Worm (Caenorhabditis elegans) whole organism, young adult: Measurements from ENCODE around the gene wdfy-2.

ENCODE experiments used
- C17E4.6 ChIP-seq: fragments of 200-800 bp; sonication (Bioruptor generic); IDR thresholded peaks from 2 replicates; pipeline ENCODE4 v1.3.6; 2022; ENCODE audit warnings: missing genetic modification reagents, missing genetic modification characterization, missing compliant biosample characterization
- D2030.7 ChIP-seq: fragments of 200-800 bp; sonication (Bioruptor generic); IDR thresholded peaks from 2 replicates; pipeline ENCODE4 v1.3.6; 2022; ENCODE audit warnings: missing genetic modification reagents, missing genetic modification characterization, missing compliant biosample characterization
- F33H1.4 ChIP-seq: fragments of 200-800 bp; sonication (Bioruptor generic); IDR thresholded peaks from 2 replicates; pipeline ENCODE4 v1.3.6; 2022; ENCODE audit warnings: missing genetic modification reagents, missing genetic modification characterization, missing compliant biosample characterization
- F49E8.2 ChIP-seq: sonication (generic microtip); optimal IDR thresholded peaks from 3 replicates; lab custom pipeline; 2017; ENCODE audit warnings: missing genetic modification characterization, mild to moderate bottlenecking, missing compliant biosample characterization, antibody characterized with exemption, moderate library complexity; ENCODE audit not compliant: insufficient read depth
- Y53F4B.3 ChIP-seq: fragments of 200-800 bp; sonication (Bioruptor generic); IDR thresholded peaks from 2 replicates; pipeline ENCODE4 v1.3.6; 2022; ENCODE audit warnings: missing genetic modification reagents, missing genetic modification characterization, missing compliant biosample characterization
- Y53G8AR.9 ChIP-seq: fragments of 200-800 bp; sonication (Bioruptor generic); conservative IDR thresholded peaks from 2 replicates; pipeline ENCODE4 v1.3.6; 2022; ENCODE audit warnings: missing genetic modification reagents, missing genetic modification characterization, missing compliant biosample characterization
- Y56A3A.18 ChIP-seq: fragments of 200-800 bp; sonication (Bioruptor generic); IDR thresholded peaks from 2 replicates; pipeline ENCODE4 v1.3.6; 2022; ENCODE audit warnings: missing genetic modification reagents, missing genetic modification characterization, missing compliant biosample characterization
- ZK185.1 ChIP-seq: sonication (generic microtip); optimal IDR thresholded peaks from 2 replicates; lab custom pipeline; 2016; ENCODE audit warnings: mild to moderate bottlenecking, missing genetic modification characterization, missing compliant biosample characterization; ENCODE audit not compliant: poor library complexity, severe bottlenecking
- ama-1 ChIP-seq, 3 experiments: fragments of 150-350 bp in 1 of 3; sonication (generic microtip) in 2 of 3; optimal IDR thresholded peaks; 2 replicates each; lab custom pipeline; 2014 to 2018; ENCODE audit warnings: missing biosample characterization in 2 of 3, missing genetic modification characterization in 2 of 3, missing genetic modification reagents in 2 of 3
- bed-1 ChIP-seq: fragments of 200-800 bp; sonication (Bioruptor generic); IDR thresholded peaks from 2 replicates; pipeline ENCODE4 v1.3.6; 2022; ENCODE audit warnings: missing genetic modification reagents, missing genetic modification characterization, missing compliant biosample characterization
- ccch-3 ChIP-seq: fragments of 200-800 bp; sonication (Bioruptor generic); optimal IDR thresholded peaks from 2 replicates; lab custom pipeline; 2018; ENCODE audit warnings: mild to moderate bottlenecking, missing genetic modification characterization, missing compliant biosample characterization
- cebp-1 ChIP-seq, 2 experiments: fragments of 200-800 bp in 1 of 2; sonication (Bioruptor generic) in 1 of 2; sonication (generic microtip) in 1 of 2; IDR thresholded peaks in 1 of 2; optimal IDR thresholded peaks in 1 of 2; 2 replicates each; pipeline versions ENCODE4 v1.3.6 to Lab custom; 2017 to 2022; ENCODE audit warnings: missing compliant biosample characterization in 2 of 2, missing genetic modification characterization in 2 of 2, mild to moderate bottlenecking in 1 of 2, missing genetic modification reagents in 1 of 2, moderate library complexity in 1 of 2
- ceh-58 ChIP-seq: fragments of 200-800 bp; sonication (Bioruptor generic); IDR thresholded peaks from 2 replicates; pipeline ENCODE4 v1.3.6; 2022; ENCODE audit warnings: missing genetic modification characterization, missing compliant biosample characterization
- efl-1 ChIP-seq: fragments of 150-350 bp; optimal IDR thresholded peaks from 2 replicates; lab custom pipeline; 2014; ENCODE audit warnings: missing biosample characterization, missing genetic modification reagents, missing genetic modification characterization
- ekl-4 ChIP-seq: fragments of 200-800 bp; sonication (Bioruptor generic); IDR thresholded peaks from 2 replicates; pipeline ENCODE4 v1.3.6; 2022; ENCODE audit warnings: missing genetic modification reagents, missing genetic modification characterization, missing compliant biosample characterization
- him-1 ChIP-seq: sonication (generic microtip); optimal IDR thresholded peaks from 2 replicates; lab custom pipeline; 2016; ENCODE audit warnings: missing genotype, missing genetic modification reagents, missing genetic modification characterization, missing compliant biosample characterization
- hmg-1.2 ChIP-seq: fragments of 200-800 bp; sonication (Bioruptor generic); IDR thresholded peaks from 2 replicates; pipeline ENCODE4 v1.3.6; 2022; ENCODE audit warnings: missing genetic modification reagents, missing genetic modification characterization, missing compliant biosample characterization
- hrde-1 ChIP-seq: sonication (generic microtip); optimal IDR thresholded peaks from 2 replicates; lab custom pipeline; 2016; ENCODE audit warnings: missing genetic modification characterization, mild to moderate bottlenecking, missing compliant biosample characterization, moderate library complexity, missing genotype, missing genetic modification reagents, borderline replicate concordance
- lin-26 ChIP-seq: fragments of 200-800 bp; sonication (Bioruptor generic); IDR thresholded peaks from 2 replicates; pipeline ENCODE4 v1.3.6; 2022; ENCODE audit warnings: missing genetic modification reagents, missing genetic modification characterization, missing compliant biosample characterization
- lin-35 ChIP-seq, 3 experiments: fragments of 150-350 bp in 2 of 3; sonication (generic microtip) in 1 of 3; optimal IDR thresholded peaks; 2 replicates each; lab custom pipeline; 2014 to 2018; ENCODE audit warnings: missing biosample characterization in 3 of 3, missing genetic modification characterization in 3 of 3, missing genetic modification reagents in 3 of 3
- lin-40 ChIP-seq: sonication (generic microtip); optimal IDR thresholded peaks from 2 replicates; lab custom pipeline; 2016; ENCODE audit warnings: missing genetic modification characterization, mild to moderate bottlenecking, missing compliant biosample characterization, missing genotype, missing genetic modification reagents
- lin-54 ChIP-seq: fragments of 200-800 bp; sonication (Bioruptor generic); optimal IDR thresholded peaks from 2 replicates; lab custom pipeline; 2018; ENCODE audit warnings: mild to moderate bottlenecking, missing genetic modification characterization, missing compliant biosample characterization
- lir-1 ChIP-seq: fragments of 200-800 bp; sonication (Bioruptor generic); conservative IDR thresholded peaks from 2 replicates; pipeline ENCODE4 v1.3.6; 2022; ENCODE audit warnings: missing genetic modification reagents, missing genetic modification characterization, missing compliant biosample characterization
- lsl-1 ChIP-seq: fragments of 200-800 bp; sonication (Bioruptor generic); optimal IDR thresholded peaks from 2 replicates; lab custom pipeline; 2018; ENCODE audit warnings: mild to moderate bottlenecking, missing genetic modification characterization, moderate library complexity, missing compliant biosample characterization
- madf-3 ChIP-seq: fragments of 200-800 bp; sonication (Bioruptor generic); IDR thresholded peaks from 2 replicates; pipeline ENCODE4 v1.3.6; 2022; ENCODE audit warnings: missing genetic modification reagents, missing genetic modification characterization, missing compliant biosample characterization
- madf-6 ChIP-seq: fragments of 200-800 bp; sonication (Bioruptor generic); IDR thresholded peaks from 2 replicates; pipeline ENCODE4 v1.3.6; 2022; ENCODE audit warnings: missing genetic modification reagents, missing genetic modification characterization, missing compliant biosample characterization
- madf-8 ChIP-seq: fragments of 200-800 bp; sonication (Bioruptor generic); conservative IDR thresholded peaks from 2 replicates; pipeline ENCODE4 v1.3.6; 2022; ENCODE audit warnings: missing genetic modification reagents, missing genetic modification characterization, missing compliant biosample characterization
- mcd-1 ChIP-seq: fragments of 200-800 bp; sonication (Bioruptor generic); IDR thresholded peaks from 2 replicates; pipeline ENCODE4 v1.3.6; 2022; ENCODE audit warnings: missing genetic modification reagents, missing genetic modification characterization, missing compliant biosample characterization
- mel-28 ChIP-seq: sonication (generic microtip); optimal IDR thresholded peaks from 2 replicates; lab custom pipeline; 2016; ENCODE audit warnings: borderline replicate concordance, mild to moderate bottlenecking, missing genetic modification characterization, missing compliant biosample characterization
- mes-4 ChIP-seq: sonication (generic microtip); optimal IDR thresholded peaks from 2 replicates; lab custom pipeline; 2016; ENCODE audit warnings: missing genotype, missing genetic modification characterization, missing compliant biosample characterization
- mxl-1 ChIP-seq: sonication (generic microtip); optimal IDR thresholded peaks from 2 replicates; lab custom pipeline; 2016; ENCODE audit warnings: missing genetic modification characterization, missing compliant biosample characterization
- nfyb-1 ChIP-seq: fragments of 200-800 bp; sonication (Bioruptor generic); IDR thresholded peaks from 2 replicates; pipeline ENCODE4 v1.3.6; 2022; ENCODE audit warnings: missing genetic modification reagents, missing genetic modification characterization, missing compliant biosample characterization
- nhr-90 ChIP-seq: sonication (generic microtip); optimal IDR thresholded peaks from 2 replicates; lab custom pipeline; 2016; ENCODE audit warnings: missing genotype, mild to moderate bottlenecking, missing genetic modification characterization, missing compliant biosample characterization
- sea-2 ChIP-seq: fragments of 200-800 bp; sonication (Bioruptor generic); IDR thresholded peaks from 2 replicates; pipeline ENCODE4 v1.3.6; 2022; ENCODE audit warnings: missing genetic modification characterization, missing compliant biosample characterization
- snpc-1.1 ChIP-seq: sonication (generic microtip); optimal IDR thresholded peaks from 2 replicates; lab custom pipeline; 2017; ENCODE audit warnings: missing genetic modification characterization, mild to moderate bottlenecking, missing compliant biosample characterization, antibody characterized with exemption, moderate library complexity, missing genotype, missing genetic modification reagents; ENCODE audit not compliant: insufficient read depth
- snpc-1.3 ChIP-seq: sonication (generic microtip); optimal IDR thresholded peaks from 2 replicates; lab custom pipeline; 2017; ENCODE audit warnings: missing genetic modification characterization, mild to moderate bottlenecking, missing compliant biosample characterization, antibody characterized with exemption, moderate library complexity, missing genotype, missing genetic modification reagents; ENCODE audit not compliant: insufficient read depth
- tbp1 ChIP-seq: fragments of 200-800 bp; sonication (Bioruptor generic); optimal IDR thresholded peaks from 2 replicates; lab custom pipeline; 2018; ENCODE audit warnings: mild to moderate bottlenecking, missing genetic modification characterization, missing compliant biosample characterization
- tlf-1 ChIP-seq: fragments of 200-800 bp; sonication (Bioruptor generic); optimal IDR thresholded peaks from 2 replicates; lab custom pipeline; 2018; ENCODE audit warnings: mild to moderate bottlenecking, missing genetic modification characterization, missing compliant biosample characterization
- xnd-1 ChIP-seq: sonication (generic microtip); optimal IDR thresholded peaks from 2 replicates; lab custom pipeline; 2016; ENCODE audit warnings: missing genotype, missing genetic modification reagents, missing genetic modification characterization, missing compliant biosample characterization
- zfh-2 ChIP-seq: fragments of 200-800 bp; sonication (Bioruptor generic); conservative IDR thresholded peaks from 2 replicates; pipeline ENCODE4 v1.3.6; 2022; ENCODE audit warnings: missing genetic modification reagents, missing genetic modification characterization, missing compliant biosample characterization
- ztf-25 ChIP-seq: fragments of 200-800 bp; sonication (Bioruptor generic); IDR thresholded peaks from 2 replicates; pipeline ENCODE4 v1.3.6; 2022; ENCODE audit warnings: missing genetic modification reagents, missing genetic modification characterization, missing compliant biosample characterization

wdfy-2 gene

DNA sequence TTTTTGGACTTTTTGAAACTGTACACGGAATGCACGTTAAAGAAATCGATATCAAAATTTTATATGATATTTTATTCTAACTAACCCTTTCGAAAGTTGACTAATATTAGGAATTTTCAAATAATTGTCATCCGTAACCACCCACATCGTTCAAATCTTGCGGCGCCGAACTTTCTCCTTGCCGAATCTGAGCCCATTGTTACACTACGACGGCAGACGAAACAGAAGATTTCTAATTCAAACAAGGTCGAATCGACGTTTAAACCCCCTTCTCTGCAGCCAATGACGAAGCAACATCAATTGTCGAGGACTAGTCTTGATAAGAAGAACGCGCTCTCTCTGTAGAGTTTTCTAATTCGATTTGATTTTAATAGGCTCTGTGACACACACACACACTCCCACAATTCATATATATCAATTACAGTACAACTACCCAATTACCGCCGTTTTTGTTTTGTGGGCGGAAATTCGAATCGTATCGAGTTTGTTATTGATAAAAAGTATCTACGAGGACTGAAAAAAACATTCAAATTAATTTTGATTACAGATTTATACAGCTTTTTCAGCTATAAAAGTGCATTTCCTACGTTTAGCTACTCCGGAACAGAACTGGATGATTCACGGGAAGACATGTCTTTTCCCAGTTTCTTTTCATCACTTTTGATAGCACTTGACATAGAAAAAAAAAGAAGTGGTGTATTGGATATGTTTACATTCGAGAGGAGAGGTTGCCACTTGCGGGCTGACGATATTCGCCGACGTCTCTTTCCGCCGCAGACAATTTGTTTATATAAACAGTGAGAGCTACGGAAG is 35.1 kb upstream of the wdfy-2 start (continued):
- 0 out of 2 replicates have a peak, but pooled peaks have one; percentile 43 for TF ChIP-seq zfh-2
- TF ChIP-seq Y56A3A.18 (GFP tag; lab: Robert Waterston, UW) = peak; percentile 38; the same call in 1 of the 2 replicates

DNA sequence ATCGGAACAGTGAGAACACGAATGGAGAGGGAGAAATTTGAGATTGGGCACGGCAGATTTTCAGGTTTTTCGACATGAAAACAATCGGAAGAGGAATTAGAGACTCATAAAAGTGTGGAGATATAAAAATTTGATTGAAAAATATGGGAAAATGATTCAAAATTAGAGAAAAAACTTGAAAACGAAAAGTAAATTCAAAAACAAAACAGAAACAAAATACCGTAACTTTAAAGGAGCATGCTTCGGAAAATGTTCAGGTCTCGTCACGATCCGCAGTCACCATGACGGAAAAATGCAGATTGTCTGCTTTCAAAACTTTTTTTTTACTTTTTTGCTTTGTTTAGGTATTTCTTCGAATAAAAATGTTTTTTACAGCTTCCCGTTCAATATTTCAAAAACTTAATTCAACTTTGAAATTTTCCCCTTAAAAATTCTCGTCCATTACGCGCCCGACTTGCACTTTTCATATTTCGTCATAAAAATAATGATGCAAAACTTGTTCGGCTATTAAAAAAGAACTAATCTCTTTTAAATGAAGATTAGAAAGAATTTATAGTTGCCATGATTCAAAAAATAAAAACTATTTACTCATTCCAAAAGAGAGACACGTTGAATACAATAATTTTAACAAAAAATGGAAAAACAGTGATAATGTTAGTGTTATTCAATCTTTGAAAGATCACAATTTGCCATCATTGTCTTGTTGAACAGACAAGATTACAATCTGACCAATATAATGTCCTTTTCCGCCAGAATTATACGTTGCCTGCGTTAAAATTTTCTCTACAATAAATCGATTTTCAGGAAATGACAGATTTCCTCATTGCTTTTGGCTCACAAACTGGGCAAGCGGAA is 34.3 kb upstream of the wdfy-2 start, which contains the start of gene mtrr-1:
Gene mtrr-1 (plus strand): TSS at position 805 of the 855 bp plus-strand sequence.
- no peak for TF ChIP-seq nhr-90
- TF ChIP-seq xnd-1 (tag; lab: Kevin White, UChicago) = peak; percentile 62
- TF ChIP-seq ama-1 (optimal IDR thresholded peaks at IDR 0.05; lab: Kevin White, UChicago) = peak; percentile 90
- TF ChIP-seq ama-1 (GFP tag; optimal IDR thresholded peaks at IDR 0.05; lab: Kevin White, UChicago) = peak in 1 of 2 experiments; percentile 21
- TF ChIP-seq F49E8.2 = peak; percentile 46
- TF ChIP-seq Y53F4B.3 = no peak
- TF ChIP-seq lsl-1 (GFP tag; lab: Kevin White, UChicago) = peak; percentile 85
- TF ChIP-seq hmg-1.2 (GFP tag; lab: Robert Waterston, UW) = no peak
- 0 out of 2 replicates have a peak, but pooled peaks have one; percentile 18 for TF ChIP-seq ekl-4 (GFP tag; lab: Robert Waterston, UW)
- peak; percentile 37 for TF ChIP-seq efl-1 (GFP tag; lab: Kevin White, UChicago)
- TF ChIP-seq tbp1 (GFP tag; lab: Kevin White, UChicago) = peak; percentile 18
- TF ChIP-seq mcd-1 (GFP tag; lab: Robert Waterston, UW) = peak; percentile 17; the same call in 1 of the 2 replicates
- TF ChIP-seq lin-54 (GFP tag; lab: Kevin White, UChicago) = peak; percentile 36
- TF ChIP-seq lir-1 (GFP tag; lab: Robert Waterston, UW) = peak; percentile 5; the same call in 1 of the 2 replicates
- TF ChIP-seq lin-40 = peak; percentile 2
- no peak for TF ChIP-seq cebp-1 (GFP tag; IDR thresholded peaks at IDR 0.05; lab: Robert Waterston, UW)
- TF ChIP-seq cebp-1 (tag; optimal IDR thresholded peaks at IDR 0.05; lab: Kevin White, UChicago) = peak; percentile 11
- peak; percentile 57 for TF ChIP-seq madf-8 (GFP tag; lab: Robert Waterston, UW)
- TF ChIP-seq mes-4 (tag; lab: Kevin White, UChicago) = no peak
- peak; percentile 49 for TF ChIP-seq ZK185.1 (tag; lab: Kevin White, UChicago)
- TF ChIP-seq mxl-1 (tag; lab: Kevin White, UChicago) = no peak
- peak; percentile 47; the same call in 1 of the 2 replicates for TF ChIP-seq Y53G8AR.9 (GFP tag; lab: Robert Waterston, UW)
- TF ChIP-seq F33H1.4 (GFP tag; lab: Robert Waterston, UW) = peak; percentile 91
- TF ChIP-seq D2030.7 (GFP tag; lab: Robert Waterston, UW) = peak; percentile 61
- TF ChIP-seq madf-3 (GFP tag; lab: Robert Waterston, UW) = peak; percentile 57; the same call in 1 of the 2 replicates
- TF ChIP-seq lin-35 (GFP tag; optimal IDR thresholded peaks at IDR 0.05; lab: Kevin White, UChicago) = peak in 1 of 3 experiments; percentile 30
- TF ChIP-seq snpc-1.3 (tag; lab: Kevin White, UChicago) = peak; percentile 46
- peak; percentile 87 for TF ChIP-seq madf-6
- no peak for TF ChIP-seq him-1 (tag; lab: Kevin White, UChicago)
- TF ChIP-seq snpc-1.1 (tag; lab: Kevin White, UChicago) = no peak
- TF ChIP-seq bed-1 (GFP tag; lab: Robert Waterston, UW) = no peak
- peak; percentile 7 for TF ChIP-seq tlf-1
- TF ChIP-seq hrde-1 (tag; lab: Kevin White, UChicago) = no peak
- no peak for TF ChIP-seq nfyb-1
- peak; percentile 13 for TF ChIP-seq mel-28 (tag; lab: Kevin White, UChicago)
- no peak for TF ChIP-seq ztf-25 (GFP tag; lab: Robert Waterston, UW)
- TF ChIP-seq lin-26 (GFP tag; lab: Robert Waterston, UW) = peak; percentile 49
- TF ChIP-seq sea-2 = no peak
- TF ChIP-seq ceh-58 (GFP tag; lab: Robert Waterston, UW) = no peak
- TF ChIP-seq ccch-3 (GFP tag; lab: Kevin White, UChicago) = no peak
- no peak for TF ChIP-seq C17E4.6
